Worm (Caenorhabditis elegans) whole organism, midembryonic: ENCODE results near the gene dab-1.

Experiments used
- T22C8.4 ChIP-seq: fragments of 200-800 bp; sonication (Bioruptor generic); IDR thresholded peaks from 2 replicates; pipeline ENCODE4 v1.3.6; 2022; ENCODE audit warnings: missing genetic modification characterization, missing compliant biosample characterization
- cog-1 ChIP-seq: sonication (generic microtip); optimal IDR thresholded peaks from 2 replicates; lab custom pipeline; 2016; ENCODE audit warnings: missing genetic modification characterization, missing compliant biosample characterization
- flt-1 ChIP-seq: fragments of 200-800 bp; sonication (Bioruptor generic); IDR thresholded peaks from 2 replicates; pipeline ENCODE4 v1.3.6; 2022; ENCODE audit warnings: missing genetic modification characterization, missing compliant biosample characterization
- ref-1 ChIP-seq: fragments of 200-800 bp; sonication (Bioruptor generic); conservative IDR thresholded peaks from 2 replicates; pipeline ENCODE4 v1.3.6; 2022; ENCODE audit warnings: missing genetic modification reagents, missing genetic modification characterization, missing compliant biosample characterization
- ztf-23 ChIP-seq: fragments of 200-800 bp; sonication (Bioruptor generic); IDR thresholded peaks from 2 replicates; pipeline ENCODE4 v1.3.6; 2022; ENCODE audit warnings: missing genetic modification reagents, missing genetic modification characterization, missing compliant biosample characterization
- ztf-29 ChIP-seq: fragments of 200-800 bp; sonication (Bioruptor generic); IDR thresholded peaks from 2 replicates; pipeline ENCODE4 v1.3.6; 2022; ENCODE audit warnings: missing genetic modification reagents, missing genetic modification characterization, missing compliant biosample characterization

ce11 chrII:8198503-8198902 is 23.7 kb upstream of the dab-1 start, which contains the start of gene qua-1:
- TF ChIP-seq ref-1: no peak
- TF ChIP-seq ztf-29 (GFP tag; lab: Robert Waterston, UW): no peak
- TF ChIP-seq T22C8.4: no peak
- no peak for TF ChIP-seq flt-1 (GFP tag; lab: Robert Waterston, UW)
- no peak for TF ChIP-seq ztf-23
- no peak for TF ChIP-seq cog-1 (tag; lab: Kevin White, UChicago)
